Worm (Caenorhabditis elegans) whole organism, mixed stage, embryonic: ENCODE data around the gene F43G6.8.

Source experiments
- M03D4.4 ChIP-seq: sonication (generic microtip); optimal IDR thresholded peaks from 2 replicates; lab custom pipeline; 2017; ENCODE audit warnings: mild to moderate bottlenecking, missing genetic modification characterization, missing compliant biosample characterization
- bed-3 ChIP-seq: fragments of 200-800 bp; sonication (Bioruptor generic); optimal IDR thresholded peaks from 3 replicates; lab custom pipeline; 2018; ENCODE audit warnings: mild to moderate bottlenecking, missing genetic modification characterization, moderate library complexity, missing compliant biosample characterization
- blmp-1 ChIP-seq: fragments of 150-350 bp; optimal IDR thresholded peaks from 2 replicates; lab custom pipeline; 2014; ENCODE audit warnings: missing biosample characterization, missing genetic modification characterization
- ceh-39 ChIP-seq: fragments of 150-350 bp; optimal IDR thresholded peaks from 2 replicates; lab custom pipeline; 2014; ENCODE audit warnings: missing biosample characterization, missing genetic modification characterization
- ceh-43 ChIP-seq: fragments of 200-800 bp; sonication (Bioruptor generic); optimal IDR thresholded peaks from 2 replicates; lab custom pipeline; 2018; ENCODE audit warnings: mild to moderate bottlenecking, missing genetic modification characterization, moderate library complexity, missing compliant biosample characterization
- elt-3 ChIP-seq: fragments of 150-350 bp; optimal IDR thresholded peaks from 2 replicates; lab custom pipeline; 2014; ENCODE audit warnings: missing biosample characterization, missing genetic modification characterization
- flh-1 ChIP-seq: fragments of 200-800 bp; sonication (Bioruptor generic); optimal IDR thresholded peaks from 2 replicates; lab custom pipeline; 2018; ENCODE audit warnings: mild to moderate bottlenecking, missing genetic modification characterization, moderate library complexity, missing compliant biosample characterization
- ham-2 ChIP-seq: fragments of 200-800 bp; sonication (Bioruptor generic); optimal IDR thresholded peaks from 2 replicates; lab custom pipeline; 2018; ENCODE audit warnings: mild to moderate bottlenecking, missing genetic modification characterization, missing compliant biosample characterization
- lin-32 ChIP-seq: fragments of 200-800 bp; sonication (Bioruptor generic); optimal IDR thresholded peaks from 2 replicates; lab custom pipeline; 2018; ENCODE audit warnings: mild to moderate bottlenecking, missing genetic modification characterization, missing compliant biosample characterization
- mep-1 ChIP-seq: fragments of 150-350 bp; optimal IDR thresholded peaks from 2 replicates; lab custom pipeline; 2017; ENCODE audit warnings: missing biosample characterization, missing genetic modification reagents, missing genetic modification characterization, inconsistent platforms
- mls-2 ChIP-seq: sonication (generic microtip); optimal IDR thresholded peaks from 2 replicates; lab custom pipeline; 2016; ENCODE audit warnings: mild to moderate bottlenecking, missing genetic modification characterization, moderate library complexity, missing compliant biosample characterization
- nhr-2 ChIP-seq: fragments of 150-350 bp; optimal IDR thresholded peaks from 2 replicates; lab custom pipeline; 2014; ENCODE audit warnings: missing biosample characterization, missing genetic modification characterization
- nhr-237 ChIP-seq: fragments of 150-350 bp; optimal IDR thresholded peaks from 2 replicates; lab custom pipeline; 2014; ENCODE audit warnings: missing biosample characterization, missing genetic modification characterization
- nhr-28 ChIP-seq: fragments of 150-350 bp; optimal IDR thresholded peaks from 2 replicates; lab custom pipeline; 2014; ENCODE audit warnings: missing biosample characterization, missing genetic modification characterization
- nhr-76 ChIP-seq: sonication (generic microtip); optimal IDR thresholded peaks from 2 replicates; lab custom pipeline; 2017; ENCODE audit warnings: missing biosample characterization, missing genetic modification characterization
- pha-4 ChIP-seq: fragments of 150-350 bp; optimal IDR thresholded peaks from 2 replicates; lab custom pipeline; 2018; ENCODE audit warnings: missing biosample characterization, missing genetic modification reagents, missing genetic modification characterization
- sem-2 ChIP-seq: fragments of 200-800 bp; sonication (Bioruptor generic); optimal IDR thresholded peaks from 2 replicates; lab custom pipeline; 2018; ENCODE audit warnings: mild to moderate bottlenecking, missing genetic modification characterization, missing compliant biosample characterization
- snpc-4 ChIP-seq: fragments of 150-350 bp; optimal IDR thresholded peaks from 2 replicates; lab custom pipeline; 2014; ENCODE audit warnings: missing biosample characterization, missing genetic modification characterization
- sptf-1 ChIP-seq: sonication (generic microtip); optimal IDR thresholded peaks from 2 replicates; lab custom pipeline; 2017; ENCODE audit warnings: mild to moderate bottlenecking, missing genetic modification characterization, moderate library complexity, missing compliant biosample characterization
- unc-120 ChIP-seq: sonication (generic microtip); optimal IDR thresholded peaks from 2 replicates; lab custom pipeline; 2017; ENCODE audit warnings: missing genetic modification characterization, missing compliant biosample characterization; ENCODE audit not compliant: poor library complexity, severe bottlenecking
- unc-39 ChIP-seq: fragments of 150-350 bp; optimal IDR thresholded peaks from 2 replicates; lab custom pipeline; 2014; ENCODE audit warnings: missing biosample characterization, missing genetic modification characterization
- zip-8 ChIP-seq: fragments of 150-350 bp; optimal IDR thresholded peaks from 2 replicates; lab custom pipeline; 2014; ENCODE audit warnings: missing biosample characterization, missing genetic modification characterization

Gene F43G6.8

DNA sequence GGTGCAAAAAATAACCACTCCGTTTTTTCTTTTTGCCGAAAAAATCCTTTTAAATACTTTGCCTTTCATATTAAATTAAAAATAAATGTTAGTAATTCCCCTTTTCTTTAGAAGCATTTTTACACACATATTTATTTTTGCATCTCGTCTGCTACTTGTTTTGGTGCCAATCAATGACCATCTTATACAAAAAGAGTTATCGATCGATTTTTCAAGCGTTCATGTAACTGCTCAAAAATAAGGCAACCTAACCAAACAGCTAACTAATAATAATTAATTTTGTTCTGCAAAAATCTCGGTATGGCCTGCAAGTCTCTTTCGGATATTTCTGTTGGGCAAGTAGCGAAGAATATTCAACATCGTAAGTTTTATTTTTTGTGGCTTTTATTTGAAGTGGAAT, 47.4 kb downstream of the F43G6.8 start, which contains the start of gene F44E5.2:
F44E5.2 (plus strand) TSS at position 301 of the 400 bp plus-strand sequence.
- no peak for TF ChIP-seq unc-120 (tag; lab: Kevin White, UChicago)
- no peak for TF ChIP-seq ceh-39 (tag; lab: Kevin White, UChicago)
- no peak for TF ChIP-seq mls-2
- TF ChIP-seq nhr-28, result no peak
- TF ChIP-seq pha-4 (tag; lab: Kevin White, UChicago), result no peak
- no peak for TF ChIP-seq lin-32 (GFP tag; lab: Kevin White, UChicago)
- TF ChIP-seq unc-39, result no peak
- TF ChIP-seq nhr-237 (tag; lab: Kevin White, UChicago), result no peak
- TF ChIP-seq ceh-43, result no peak
- TF ChIP-seq sem-2 (GFP tag; lab: Kevin White, UChicago), result no peak

ce11 chrII:11765506-11766152, 48.3 kb downstream of the F43G6.8 start:
- TF ChIP-seq bed-3 (GFP tag; lab: Kevin White, UChicago), result no peak
- no peak for TF ChIP-seq ham-2 (GFP tag; lab: Kevin White, UChicago)
- TF ChIP-seq nhr-76 (tag; lab: Kevin White, UChicago), result no peak
- TF ChIP-seq blmp-1 (tag; lab: Kevin White, UChicago), result no peak
- no peak for TF ChIP-seq mls-2
- no peak for TF ChIP-seq snpc-4 (tag; lab: Kevin White, UChicago)
- no peak for TF ChIP-seq nhr-2 (tag; lab: Kevin White, UChicago)
- TF ChIP-seq sptf-1 (tag; lab: Kevin White, UChicago), result no peak
- TF ChIP-seq M03D4.4 (tag; lab: Kevin White, UChicago), result no peak
- TF ChIP-seq elt-3 (tag; lab: Kevin White, UChicago), result no peak
- TF ChIP-seq flh-1, result no peak
- no peak for TF ChIP-seq sem-2 (GFP tag; lab: Kevin White, UChicago)
- no peak for TF ChIP-seq mep-1 (tag; lab: Kevin White, UChicago)
- no peak for TF ChIP-seq zip-8
